In genomic region chrV:4450523-4451089, ce11 we compare ENCODE assay signal across 4 worm cellular contexts.
TF ChIP-seq lines count a peak whose summit lies in the region.

Gene rft-2, minus strand, starts transcription at chrV:4450563.

TF ChIP-seq in whole organism, L1 larva, 84 proteins besides CTCF, POLR2A, EP300 and RAD21 (continued from another document and continues in another):
- TF ChIP-seq C16A3.4 (tag; optimal IDR thresholded peaks at IDR 0.05; lab: Kevin White, UChicago): peak; percentile 39
- peak; percentile 1 for TF ChIP-seq lin-15B (tag; optimal IDR thresholded peaks at IDR 0.05; lab: Kevin White, UChicago)
- peak; percentile 51 for TF ChIP-seq skn-1 (tag; optimal IDR thresholded peaks at IDR 0.05; lab: Kevin White, UChicago)
- TF ChIP-seq snu-23 (GFP tag; optimal IDR thresholded peaks at IDR 0.05; lab: Kevin White, UChicago): peak; percentile 69
- TF ChIP-seq nhr-237 (tag; optimal IDR thresholded peaks at IDR 0.05; lab: Kevin White, UChicago): no peak
- peak; percentile 80 for TF ChIP-seq nhr-85 (tag; lab: Kevin White, UChicago)
- peak; percentile 81 for TF ChIP-seq nhr-47 (tag; optimal IDR thresholded peaks at IDR 0.05; lab: Kevin White, UChicago)
- TF ChIP-seq jun-1 (tag; optimal IDR thresholded peaks at IDR 0.05; lab: Kevin White, UChicago): peak; percentile 16
- peak; percentile 61 for TF ChIP-seq lin-14 (GFP tag; optimal IDR thresholded peaks at IDR 0.05; lab: Kevin White, UChicago)
- no peak for TF ChIP-seq tlp-1 (tag; optimal IDR thresholded peaks at IDR 0.05; lab: Kevin White, UChicago)
- peak; percentile 76 for TF ChIP-seq nhr-71 (tag; optimal IDR thresholded peaks at IDR 0.05; lab: Kevin White, UChicago)
- TF ChIP-seq swsn-7 (tag; optimal IDR thresholded peaks at IDR 0.05; lab: Kevin White, UChicago): peak; percentile 60
- TF ChIP-seq nhr-28 (tag; optimal IDR thresholded peaks at IDR 0.05; lab: Kevin White, UChicago): no peak
- TF ChIP-seq unc-86 (tag; optimal IDR thresholded peaks at IDR 0.05; lab: Kevin White, UChicago): peak; percentile 46
- TF ChIP-seq ztf-11 (tag; optimal IDR thresholded peaks at IDR 0.05; lab: Kevin White, UChicago): no peak
- no peak for TF ChIP-seq ceh-8 (GFP tag; optimal IDR thresholded peaks at IDR 0.05; lab: Kevin White, UChicago)
- TF ChIP-seq efl-1 (optimal IDR thresholded peaks at IDR 0.05; lab: Kevin White, UChicago): peak; percentile 92 to 96
- TF ChIP-seq efl-1 (GFP tag; optimal IDR thresholded peaks at IDR 0.05 in 1 of 2; lab: Kevin White, UChicago): peak; percentile 96 to 99
- no peak for TF ChIP-seq ces-1 (GFP tag; optimal IDR thresholded peaks at IDR 0.05; lab: Kevin White, UChicago)
- peak; percentile 53 for TF ChIP-seq rnt-1 (tag; optimal IDR thresholded peaks at IDR 0.05; lab: Kevin White, UChicago)
- TF ChIP-seq mep-1 (tag; optimal IDR thresholded peaks at IDR 0.05; lab: Kevin White, UChicago): peak; percentile 62
- TF ChIP-seq efl-3 (GFP tag; optimal IDR thresholded peaks at IDR 0.05; lab: Kevin White, UChicago): no peak
- TF ChIP-seq ceh-90 (tag; optimal IDR thresholded peaks at IDR 0.05; lab: Kevin White, UChicago): no peak
- TF ChIP-seq ceh-82 (tag; optimal IDR thresholded peaks at IDR 0.05; lab: Kevin White, UChicago): peak; percentile 39 to 80 (median 56)
- TF ChIP-seq Y116A8C.19 (tag; optimal IDR thresholded peaks at IDR 0.05; lab: Kevin White, UChicago; ENCODE audit: borderline replicate concordance): no peak
- TF ChIP-seq unc-98 (GFP tag; IDR thresholded peaks at IDR 0.05; lab: Robert Waterston, UW): no peak
- TF ChIP-seq sup-37 (GFP tag; optimal IDR thresholded peaks at IDR 0.05; lab: Kevin White, UChicago): no peak
- peak in 1 of 6 experiments; percentile 11 for TF ChIP-seq elt-3 (tag; optimal IDR thresholded peaks at IDR 0.05; lab: Kevin White, UChicago)
- TF ChIP-seq hlh-4 (tag; optimal IDR thresholded peaks at IDR 0.05; lab: Kevin White, UChicago): no peak
- peak; percentile 16 for TF ChIP-seq fos-1 (tag; optimal IDR thresholded peaks at IDR 0.05; lab: Kevin White, UChicago)
- TF ChIP-seq ztf-4 (tag; optimal IDR thresholded peaks at IDR 0.05; lab: Kevin White, UChicago): no peak
- TF ChIP-seq nhr-20 (tag; optimal IDR thresholded peaks at IDR 0.05; lab: Kevin White, UChicago): peak; percentile 59
- TF ChIP-seq F16B12.6 (tag; optimal IDR thresholded peaks at IDR 0.05; lab: Kevin White, UChicago): peak; percentile 36
- TF ChIP-seq nhr-84 (tag; optimal IDR thresholded peaks at IDR 0.05; lab: Kevin White, UChicago): no peak

TF ChIP-seq in whole organism, L2 larva, 48 proteins besides CTCF, POLR2A, EP300 and RAD21 (continued from another document):
- TF ChIP-seq nhr-129 (tag; optimal IDR thresholded peaks at IDR 0.05; lab: Kevin White, UChicago) (no peak), elt-3 (tag; optimal IDR thresholded peaks at IDR 0.05; lab: Kevin White, UChicago) (no peak), nhr-21 (tag; optimal IDR thresholded peaks at IDR 0.05; lab: Kevin White, UChicago) (no peak), nhr-237 (tag; optimal IDR thresholded peaks at IDR 0.05; lab: Kevin White, UChicago) (no peak), skn-1 (tag; optimal IDR thresholded peaks at IDR 0.05; lab: Kevin White, UChicago) (no peak), elt-1 (tag; optimal IDR thresholded peaks at IDR 0.05; lab: Kevin White, UChicago) (no peak), C34F6.9 (tag; optimal IDR thresholded peaks at IDR 0.05; lab: Kevin White, UChicago) (peak; percentile 52), aly-2 (tag; optimal IDR thresholded peaks at IDR 0.05; lab: Kevin White, UChicago) (no peak), ceh-16 (tag; optimal IDR thresholded peaks at IDR 0.05; lab: Kevin White, UChicago) (no peak), gmeb-1 (tag; optimal IDR thresholded peaks at IDR 0.05; lab: Kevin White, UChicago) (peak; percentile 96), mdl-1 (tag; optimal IDR thresholded peaks at IDR 0.05; lab: Kevin White, UChicago) (no peak), ztf-11 (tag; optimal IDR thresholded peaks at IDR 0.05; lab: Kevin White, UChicago) (no peak), crh-2 (tag; optimal IDR thresholded peaks at IDR 0.05; lab: Kevin White, UChicago) (peak; percentile 55), F13H6.1 (tag; optimal IDR thresholded peaks at IDR 0.05; lab: Kevin White, UChicago) (no peak), unc-62 (GFP tag; optimal IDR thresholded peaks at IDR 0.05; lab: Kevin White, UChicago) (no peak), blmp-1 (tag; optimal IDR thresholded peaks at IDR 0.05; lab: Kevin White, UChicago; ENCODE audit: insufficient read depth) (no peak), sem-4 (tag; optimal IDR thresholded peaks at IDR 0.05; lab: Kevin White, UChicago) (peak; percentile 46), mab-5 (tag; optimal IDR thresholded peaks at IDR 0.05; lab: Kevin White, UChicago) (peak; percentile 11), nhr-23 (tag; optimal IDR thresholded peaks at IDR 0.05; lab: Kevin White, UChicago) (no peak), ceh-82 (tag; optimal IDR thresholded peaks at IDR 0.05; lab: Kevin White, UChicago) (no peak), fos-1 (tag; optimal IDR thresholded peaks at IDR 0.05; lab: Kevin White, UChicago) (peak; percentile 53), ZK546.5 (tag; optimal IDR thresholded peaks at IDR 0.05; lab: Kevin White, UChicago) (no peak), alr-1 (tag; optimal IDR thresholded peaks at IDR 0.05; lab: Kevin White, UChicago) (no peak), lin-39 (tag; optimal IDR thresholded peaks at IDR 0.05; lab: Kevin White, UChicago) (no peak), lin-13 (GFP tag; optimal IDR thresholded peaks at IDR 0.05; lab: Kevin White, UChicago) (peak; percentile 62), nhr-25 (tag; optimal IDR thresholded peaks at IDR 0.05; lab: Kevin White, UChicago) (peak; percentile 31), unc-39 (tag; optimal IDR thresholded peaks at IDR 0.05; lab: Kevin White, UChicago) (no peak), zag-1 (tag; optimal IDR thresholded peaks at IDR 0.05; lab: Kevin White, UChicago) (no peak), ama-1 (optimal IDR thresholded peaks at IDR 0.05; lab: Kevin White, UChicago) (no peak), lsy-2 (tag; optimal IDR thresholded peaks at IDR 0.05; lab: Kevin White, UChicago) (peak; percentile 49 to 81), sma-3 (GFP tag; optimal IDR thresholded peaks at IDR 0.05; lab: Kevin White, UChicago) (peak; percentile 13)

TF ChIP-seq in whole organism, L4 larva, 104 proteins besides CTCF, POLR2A, EP300 and RAD21 (continued from another document):
- no peak for TF ChIP-seq duxl-1 (tag; optimal IDR thresholded peaks at IDR 0.05; lab: Kevin White, UChicago; ENCODE audit: poor library complexity)
- TF ChIP-seq ceh-44 (GFP tag; IDR thresholded peaks at IDR 0.05; lab: Robert Waterston, UW): no peak
- TF ChIP-seq spr-1 (tag; optimal IDR thresholded peaks at IDR 0.05; lab: Kevin White, UChicago): no peak
- peak in 1 of 2 experiments; percentile 31 for TF ChIP-seq hif-1 (tag; optimal IDR thresholded peaks at IDR 0.05; lab: Kevin White, UChicago)
- no peak for TF ChIP-seq daf-16 (GFP tag; optimal IDR thresholded peaks at IDR 0.05; lab: Kevin White, UChicago)
- TF ChIP-seq daf-16 (tag; optimal IDR thresholded peaks at IDR 0.05; lab: Kevin White, UChicago): peak; percentile 54
- TF ChIP-seq madf-9 (GFP tag; conservative IDR thresholded peaks at IDR 0.05; lab: Robert Waterston, UW): no peak
- TF ChIP-seq F26F4.8 (GFP tag; conservative IDR thresholded peaks at IDR 0.05; lab: Robert Waterston, UW): no peak
- no peak for TF ChIP-seq F49E8.2 (tag; optimal IDR thresholded peaks at IDR 0.05; lab: Kevin White, UChicago; ENCODE audit: borderline replicate concordance)
- no peak for TF ChIP-seq Y105C5A.15 (GFP tag; IDR thresholded peaks at IDR 0.05; lab: Robert Waterston, UW)
- TF ChIP-seq ZK337.2 (GFP tag; IDR thresholded peaks at IDR 0.05; lab: Robert Waterston, UW): no peak
- peak; percentile 35 for TF ChIP-seq hlh-11 (tag; optimal IDR thresholded peaks at IDR 0.05; lab: Kevin White, UChicago)
- TF ChIP-seq F37D6.2 (tag; optimal IDR thresholded peaks at IDR 0.05; lab: Kevin White, UChicago): peak; percentile 9
- TF ChIP-seq snpc-4 (tag; optimal IDR thresholded peaks at IDR 0.05; lab: Kevin White, UChicago): no peak
- no peak for TF ChIP-seq ctbp-1 (GFP tag; IDR thresholded peaks at IDR 0.05; lab: Robert Waterston, UW)
- no peak for TF ChIP-seq mdt-29 (GFP tag; IDR thresholded peaks at IDR 0.05; lab: Robert Waterston, UW)
- no peak for TF ChIP-seq F10B5.3 (tag; optimal IDR thresholded peaks at IDR 0.05; lab: Kevin White, UChicago)
- no peak for TF ChIP-seq arid-1 (GFP tag; conservative IDR thresholded peaks at IDR 0.05; lab: Robert Waterston, UW)
- peak; percentile 91 for TF ChIP-seq dpl-1 (GFP tag; optimal IDR thresholded peaks at IDR 0.05; lab: Kevin White, UChicago)
- no peak for TF ChIP-seq zfp-2 (tag; optimal IDR thresholded peaks at IDR 0.05; lab: Kevin White, UChicago)
- peak; percentile 17 for TF ChIP-seq nhr-77 (tag; optimal IDR thresholded peaks at IDR 0.05; lab: Kevin White, UChicago)
- TF ChIP-seq lsy-2 (tag; optimal IDR thresholded peaks at IDR 0.05; lab: Kevin White, UChicago): peak in 1 of 2 experiments; percentile 72
- peak; percentile 70 for TF ChIP-seq ces-1 (GFP tag; optimal IDR thresholded peaks at IDR 0.05; lab: Kevin White, UChicago)
- no peak for TF ChIP-seq unc-130 (GFP tag; optimal IDR thresholded peaks at IDR 0.05; lab: Kevin White, UChicago)
- peak; percentile 24 for TF ChIP-seq fkh-10 (GFP tag; optimal IDR thresholded peaks at IDR 0.05; lab: Kevin White, UChicago)
- no peak for TF ChIP-seq ceh-62 (tag; optimal IDR thresholded peaks at IDR 0.05; lab: Kevin White, UChicago)
- no peak for TF ChIP-seq D1046.2 (GFP tag; IDR thresholded peaks at IDR 0.05; lab: Robert Waterston, UW)
- peak; percentile 32 for TF ChIP-seq nhr-28 (tag; optimal IDR thresholded peaks at IDR 0.05; lab: Kevin White, UChicago)
- TF ChIP-seq hlh-30 (tag; optimal IDR thresholded peaks at IDR 0.05; lab: Kevin White, UChicago; ENCODE audit: insufficient read depth): peak; percentile 6
- TF ChIP-seq mdl-1 (tag; optimal IDR thresholded peaks at IDR 0.05; lab: Kevin White, UChicago): peak in 1 of 2 experiments; percentile 7
- no peak for TF ChIP-seq T26A8.4 (GFP tag; IDR thresholded peaks at IDR 0.05; lab: Robert Waterston, UW)

TF ChIP-seq in whole organism, young adult, 124 proteins besides CTCF, POLR2A, EP300 and RAD21 (continued from another document):
- TF ChIP-seq F23B12.7 (tag; optimal IDR thresholded peaks at IDR 0.05; lab: Kevin White, UChicago; ENCODE audit: insufficient read depth) (peak; percentile 15), cebp-1 (GFP tag; IDR thresholded peaks at IDR 0.05; lab: Robert Waterston, UW) (no peak), cebp-1 (tag; optimal IDR thresholded peaks at IDR 0.05; lab: Kevin White, UChicago) (peak; percentile 71)
